Worm (Caenorhabditis elegans) whole organism, L4 larva: ENCODE results near the gene pdfr-1.

ENCODE experiments used
- aha-1 ChIP-seq: fragments of 150-350 bp; peaks from one replicate; lab custom pipeline; 2014; ENCODE audit warnings: missing biosample characterization, missing genetic modification characterization
- aly-2 ChIP-seq: sonication (generic microtip); optimal IDR thresholded peaks from 2 replicates; lab custom pipeline; 2018; ENCODE audit warnings: missing biosample characterization, missing genetic modification characterization
- ama-1 ChIP-seq: fragments of 150-350 bp; optimal IDR thresholded peaks from 2 replicates; lab custom pipeline; 2014; ENCODE audit warnings: inconsistent platforms, mixed read lengths
- lin-39 ChIP-seq: fragments of 150-350 bp; optimal IDR thresholded peaks from 2 replicates; lab custom pipeline; 2014; ENCODE audit warnings: missing biosample characterization, missing genetic modification reagents, missing genetic modification characterization
- mdl-1 ChIP-seq, 2 experiments: fragments of 150-350 bp in 1 of 2; sonication (generic microtip) in 1 of 2; optimal IDR thresholded peaks; 2 replicates each; lab custom pipeline; 2014 to 2017; ENCODE audit warnings: missing biosample characterization in 2 of 2, missing genetic modification characterization in 2 of 2
- pqm-1 ChIP-seq: sonication (generic microtip); optimal IDR thresholded peaks from 2 replicates; lab custom pipeline; 2017; ENCODE audit warnings: missing biosample characterization, missing genetic modification characterization
- unc-130 ChIP-seq: sonication (generic microtip); optimal IDR thresholded peaks from 2 replicates; lab custom pipeline; 2016; ENCODE audit warnings: missing genetic modification reagents, missing genetic modification characterization, missing compliant biosample characterization
- ztf-11 ChIP-seq: fragments of 150-350 bp; optimal IDR thresholded peaks from 2 replicates; lab custom pipeline; 2014; ENCODE audit warnings: missing biosample characterization, missing genetic modification characterization

- TF ChIP-seq lin-39 (tag; lab: Kevin White, UChicago) (no peak), pqm-1 (no peak), mdl-1 (tag; optimal IDR thresholded peaks at IDR 0.05; lab: Kevin White, UChicago) (no peak), ztf-11 (tag; lab: Kevin White, UChicago) (no peak), ama-1 (lab: Kevin White, UChicago) (no peak), aha-1 (tag; lab: Kevin White, UChicago) (no peak), unc-130 (no peak), aly-2 (tag; lab: Kevin White, UChicago) (no peak)
Observed at ce11 chrIII:6677304-6677703, 25.4 kb upstream of the pdfr-1 start.
